Fruit fly (Drosophila melanogaster) whole organism, embryonic: ENCODE measurements around the gene Acp62F.

Experiments used
- Atf3 ChIP-seq: fragments of 200-800 bp; sonication (Bioruptor generic); optimal IDR thresholded peaks from 3 replicates; lab custom pipeline; 2016; ENCODE audit warnings: missing biosample characterization, missing genetic modification characterization
- B-H2 ChIP-seq: fragments of 200-800 bp; sonication (Bioruptor generic); optimal IDR thresholded peaks from 2 replicates; lab custom pipeline; 2018; ENCODE audit warnings: missing biosample characterization, mild to moderate bottlenecking, missing genetic modification characterization
- CG10959 ChIP-seq: fragments of 200-800 bp; sonication (Bioruptor generic); IDR thresholded peaks from 2 replicates; pipeline ENCODE4 v1.3.6; 2022; ENCODE audit warnings: missing biosample characterization, missing genetic modification characterization
- CG11723 ChIP-seq: fragments of 200-800 bp; sonication (Bioruptor generic); optimal IDR thresholded peaks from 2 replicates; lab custom pipeline; 2017; ENCODE audit warnings: missing biosample characterization, mild to moderate bottlenecking, missing genetic modification characterization
- CG12744 ChIP-seq: fragments of 200-800 bp; sonication (Bioruptor generic); optimal IDR thresholded peaks from 2 replicates; lab custom pipeline; 2016; ENCODE audit warnings: missing biosample characterization, missing genetic modification characterization
- CG13894 ChIP-seq: fragments of 200-800 bp; sonication (Bioruptor generic); optimal IDR thresholded peaks from 3 replicates; lab custom pipeline; 2018; ENCODE audit warnings: missing biosample characterization, mild to moderate bottlenecking, missing genetic modification characterization, moderate library complexity
- CG1529 ChIP-seq: fragments of 200-800 bp; sonication (Bioruptor generic); optimal IDR thresholded peaks from 3 replicates; lab custom pipeline; 2018; ENCODE audit warnings: missing biosample characterization, missing genetic modification characterization
- CG15479 ChIP-seq: fragments of 200-800 bp; sonication (Bioruptor generic); optimal IDR thresholded peaks from 3 replicates; lab custom pipeline; 2019; ENCODE audit warnings: missing biosample characterization, mild to moderate bottlenecking, missing genetic modification characterization, moderate library complexity
- CG15601 ChIP-seq: fragments of 200-800 bp; sonication (Bioruptor generic); optimal IDR thresholded peaks from 3 replicates; lab custom pipeline; 2019; ENCODE audit warnings: missing biosample characterization, mild to moderate bottlenecking, missing genetic modification characterization, moderate library complexity
- CG17385 ChIP-seq: fragments of 200-800 bp; sonication (Bioruptor generic); optimal IDR thresholded peaks from 3 replicates; lab custom pipeline; 2018; ENCODE audit warnings: missing biosample characterization, mild to moderate bottlenecking, missing genetic modification characterization
- CG17568 ChIP-seq: fragments of 200-800 bp; sonication (Bioruptor generic); optimal IDR thresholded peaks from 2 replicates; lab custom pipeline; 2018; ENCODE audit warnings: missing biosample characterization, mild to moderate bottlenecking, missing genetic modification characterization, moderate library complexity
- CG17829 ChIP-seq: fragments of 200-800 bp; optimal IDR thresholded peaks from 2 replicates; lab custom pipeline; 2019; ENCODE audit warnings: missing biosample characterization, mild to moderate bottlenecking, missing genetic modification characterization, moderate library complexity
- CG18619 ChIP-seq: fragments of 200-800 bp; sonication (Bioruptor generic); optimal IDR thresholded peaks from 3 replicates; lab custom pipeline; 2017; ENCODE audit warnings: missing biosample characterization, mild to moderate bottlenecking, missing genetic modification characterization
- CG2678 ChIP-seq: fragments of 200-800 bp; sonication (Bioruptor generic); optimal IDR thresholded peaks from 3 replicates; lab custom pipeline; 2019; ENCODE audit warnings: missing biosample characterization, mild to moderate bottlenecking, missing genetic modification characterization, moderate library complexity
- CG32532 ChIP-seq: fragments of 200-800 bp; sonication (Bioruptor generic); IDR thresholded peaks from 2 replicates; pipeline ENCODE4 v1.3.6; 2022; ENCODE audit warnings: missing biosample characterization, missing genetic modification characterization
- CG3407 ChIP-seq: fragments of 200-800 bp; sonication (Bioruptor generic); optimal IDR thresholded peaks from 2 replicates; lab custom pipeline; 2018; ENCODE audit warnings: missing biosample characterization, mild to moderate bottlenecking, missing genetic modification characterization
- CG4360 ChIP-seq: fragments of 200-800 bp; sonication (Bioruptor generic); IDR thresholded peaks from 2 replicates; pipeline ENCODE4 v1.3.6; 2022; ENCODE audit warnings: missing biosample characterization, missing genetic modification characterization
- CG5953 ChIP-seq: fragments of 200-800 bp; sonication (Bioruptor generic); IDR thresholded peaks from 2 replicates; pipeline ENCODE4 v1.3.6; 2022; ENCODE audit warnings: missing biosample characterization, missing genetic modification characterization
- CG6254 ChIP-seq: fragments of 200-800 bp; sonication (Bioruptor generic); optimal IDR thresholded peaks from 3 replicates; lab custom pipeline; 2017; ENCODE audit warnings: mild to moderate bottlenecking, missing biosample characterization, missing genetic modification reagents, missing genetic modification characterization
- CG8944 ChIP-seq: fragments of 200-800 bp; sonication (Bioruptor generic); optimal IDR thresholded peaks from 3 replicates; lab custom pipeline; 2016; ENCODE audit warnings: missing biosample characterization, missing genetic modification characterization
- CG9876 ChIP-seq: fragments of 200-800 bp; sonication (Bioruptor generic); optimal IDR thresholded peaks from 2 replicates; lab custom pipeline; 2016; ENCODE audit warnings: missing biosample characterization, missing genetic modification characterization
- D19A ChIP-seq: fragments of 200-800 bp; optimal IDR thresholded peaks from 3 replicates; lab custom pipeline; 2019; ENCODE audit warnings: missing biosample characterization, mild to moderate bottlenecking, missing genetic modification characterization, moderate library complexity
- D19B ChIP-seq: fragments of 200-800 bp; sonication (Bioruptor generic); optimal IDR thresholded peaks from 2 replicates; lab custom pipeline; 2017; ENCODE audit warnings: missing biosample characterization, mild to moderate bottlenecking, missing genetic modification characterization
- Doc3 ChIP-seq: fragments of 200-800 bp; sonication (Bioruptor generic); IDR thresholded peaks from 3 replicates; pipeline ENCODE4 v1.3.6; 2022; ENCODE audit warnings: missing biosample characterization, missing genetic modification characterization; ENCODE audit not compliant: partially characterized antibody
- E2f2 ChIP-seq: fragments of 200-800 bp; sonication (Bioruptor generic); IDR thresholded peaks from 2 replicates; pipeline ENCODE4 v1.3.6; 2022; ENCODE audit warnings: missing biosample characterization, missing genetic modification characterization
- Ets97D ChIP-seq: fragments of 200-800 bp; sonication (Bioruptor generic); optimal IDR thresholded peaks from 3 replicates; lab custom pipeline; 2016; ENCODE audit warnings: missing biosample characterization, missing genetic modification characterization
- H15 ChIP-seq: fragments of 200-800 bp; sonication (Bioruptor generic); IDR thresholded peaks from 3 replicates; pipeline ENCODE4 v1.3.6; 2022; ENCODE audit warnings: missing biosample characterization, missing genetic modification characterization
- Med ChIP-seq: fragments of 200-800 bp; sonication (Bioruptor generic); peaks from one replicate; lab custom pipeline; 2016; ENCODE audit warnings: missing biosample characterization, missing genetic modification characterization, mild to moderate bottlenecking, inconsistent platforms, moderate library complexity
- Nf-YA ChIP-seq: fragments of 200-800 bp; sonication (Bioruptor generic); IDR thresholded peaks from 2 replicates; pipeline ENCODE4 v1.3.6; 2022; ENCODE audit warnings: missing biosample characterization, missing genetic modification characterization
- Ptx1 ChIP-seq: fragments of 200-800 bp; sonication (Bioruptor generic); IDR thresholded peaks from 2 replicates; pipeline ENCODE4 v1.3.6; 2022; ENCODE audit warnings: missing biosample characterization, missing genetic modification characterization
- Sry-δ ChIP-seq: fragments of 200-800 bp; sonication (Bioruptor generic); optimal IDR thresholded peaks from 2 replicates; lab custom pipeline; 2016; ENCODE audit warnings: missing biosample characterization, missing genetic modification characterization
- ac ChIP-seq: fragments of 200-800 bp; sonication (Bioruptor generic); optimal IDR thresholded peaks from 3 replicates; lab custom pipeline; 2017; ENCODE audit warnings: missing biosample characterization, mild to moderate bottlenecking, missing genetic modification characterization
- amos ChIP-seq: fragments of 200-800 bp; sonication (Bioruptor generic); IDR thresholded peaks from 2 replicates; pipeline ENCODE4 v1.3.6; 2022; ENCODE audit warnings: missing biosample characterization, missing genetic modification characterization; ENCODE audit not compliant: partially characterized antibody
- ash1 ChIP-seq: fragments of 200-800 bp; sonication (Bioruptor generic); optimal IDR thresholded peaks from 2 replicates; lab custom pipeline; 2018; ENCODE audit warnings: missing biosample characterization, mild to moderate bottlenecking, missing genetic modification characterization
- crp ChIP-seq, 2 experiments: fragments of 200-800 bp; sonication (Bioruptor generic); optimal IDR thresholded peaks; 2 replicates in 1 of 2; 3 replicates in 1 of 2; lab custom pipeline; 2017; ENCODE audit warnings: missing biosample characterization in 2 of 2, missing genetic modification characterization in 2 of 2, mild to moderate bottlenecking in 1 of 2, moderate library complexity in 1 of 2
- ham ChIP-seq: fragments of 200-800 bp; sonication (Bioruptor generic); IDR thresholded peaks from 2 replicates; pipeline ENCODE4 v1.3.6; 2022; ENCODE audit warnings: missing biosample characterization, missing genetic modification characterization
- jing ChIP-seq: fragments of 200-800 bp; sonication (Bioruptor generic); optimal IDR thresholded peaks from 2 replicates; lab custom pipeline; 2018; ENCODE audit warnings: missing biosample characterization, mild to moderate bottlenecking, missing genetic modification characterization
- kay ChIP-seq: fragments of 200-800 bp; sonication (Bioruptor generic); optimal IDR thresholded peaks from 2 replicates; lab custom pipeline; 2016; ENCODE audit warnings: missing biosample characterization, missing genetic modification characterization
- ken ChIP-seq: fragments of 200-800 bp; sonication (Bioruptor generic); IDR thresholded peaks from 3 replicates; pipeline ENCODE4 v1.3.6; 2022; ENCODE audit warnings: missing biosample characterization, missing genetic modification characterization
- nerfin-2 ChIP-seq: fragments of 200-800 bp; sonication (Bioruptor generic); IDR thresholded peaks from 2 replicates; pipeline ENCODE4 v1.3.6; 2022; ENCODE audit warnings: missing biosample characterization, missing genetic modification characterization; ENCODE audit not compliant: partially characterized antibody
- p53 ChIP-seq: fragments of 200-800 bp; sonication (Bioruptor generic); optimal IDR thresholded peaks from 2 replicates; lab custom pipeline; 2016; ENCODE audit warnings: missing biosample characterization, missing genetic modification characterization
- sna ChIP-seq: fragments of 200-800 bp; sonication (Bioruptor generic); IDR thresholded peaks from 2 replicates; pipeline ENCODE4 v1.3.6; 2022; ENCODE audit warnings: missing biosample characterization, missing genetic modification characterization; ENCODE audit not compliant: partially characterized antibody
- tap ChIP-seq: fragments of 200-800 bp; optimal IDR thresholded peaks from 3 replicates; lab custom pipeline; 2019; ENCODE audit warnings: missing biosample characterization, mild to moderate bottlenecking, missing genetic modification characterization, moderate library complexity
- tll ChIP-seq, 2 experiments: fragments of 200-800 bp in 1 of 2; fragments of >200 bp in 1 of 2; sonication (Bioruptor generic) in 1 of 2; optimal IDR thresholded peaks; 2 replicates each; lab custom pipeline; 2017 to 2019; ENCODE audit warnings: missing biosample characterization in 2 of 2, missing genetic modification characterization in 2 of 2, mild to moderate bottlenecking in 1 of 2, moderate library complexity in 1 of 2
- trem ChIP-seq: fragments of 200-800 bp; optimal IDR thresholded peaks from 3 replicates; lab custom pipeline; 2019; ENCODE audit warnings: missing biosample characterization, mild to moderate bottlenecking, missing genetic modification characterization, moderate library complexity
- ttk ChIP-seq: fragments of 200-800 bp; sonication (Bioruptor generic); IDR thresholded peaks from 2 replicates; pipeline ENCODE4 v2.1.2; 2022; ENCODE audit warnings: missing biosample characterization, missing genetic modification characterization
- unc-4 ChIP-seq: fragments of 200-800 bp; sonication (Bioruptor generic); IDR thresholded peaks from 2 replicates; pipeline ENCODE4 v1.3.6; 2022; ENCODE audit warnings: missing biosample characterization, missing genetic modification characterization; ENCODE audit not compliant: partially characterized antibody
- vnd ChIP-seq: fragments of 200-800 bp; sonication (Bioruptor generic); IDR thresholded peaks from 3 replicates; pipeline ENCODE4 v1.3.6; 2022; ENCODE audit warnings: missing biosample characterization, missing genetic modification characterization; ENCODE audit not compliant: partially characterized antibody

Acp62F gene

DNA sequence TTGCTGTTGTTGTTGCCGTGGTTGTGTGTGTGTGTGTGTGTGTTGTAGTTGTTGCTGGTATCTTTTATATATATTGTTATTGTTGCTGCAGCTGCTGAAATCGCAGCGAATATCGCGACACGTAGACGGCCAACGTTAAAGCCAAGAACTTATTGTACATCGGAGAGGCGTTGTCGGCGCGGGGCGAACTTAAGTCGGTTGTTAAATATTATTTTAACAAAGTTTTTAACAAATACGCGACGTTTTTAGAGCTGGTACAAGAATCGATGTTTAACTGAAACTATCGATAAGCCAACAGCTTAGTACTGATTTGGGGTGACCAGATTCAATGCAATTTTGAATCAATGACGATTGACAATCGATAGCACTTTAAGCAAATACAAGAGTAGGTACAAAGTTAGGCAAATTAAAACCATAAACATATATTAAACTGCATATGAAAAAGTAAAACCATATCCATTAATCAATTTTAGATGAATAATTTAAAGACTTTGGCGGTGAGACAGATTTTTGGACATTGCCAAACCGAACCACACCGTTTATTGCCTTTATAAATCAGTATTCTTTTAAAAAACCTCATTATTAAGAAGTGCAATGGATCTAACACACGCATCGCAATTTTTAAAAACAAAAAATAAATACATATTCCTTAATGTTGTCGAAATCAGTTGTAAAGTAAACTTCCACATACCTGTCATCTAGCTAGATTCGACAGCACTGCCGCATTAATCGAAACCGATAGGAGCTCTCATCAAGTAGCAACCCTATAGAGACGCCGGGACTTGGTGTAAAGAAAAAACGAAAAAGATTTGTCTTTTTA lies 26.9 kb downstream of the Acp62F start, which contains the start of the genes Mrtf and Non2 (continued):
- TF ChIP-seq CG10959 (GFP tag; lab: Robert Waterston, UW), result no peak
- peak; percentile 71 for TF ChIP-seq CG18619
- no peak for TF ChIP-seq CG15479
- TF ChIP-seq CG8944, result peak; percentile 35
- peak; percentile 3 for TF ChIP-seq CG1529 (GFP tag; lab: Kevin White, UChicago)
- peak; percentile 32 for TF ChIP-seq CG15601 (tag; lab: Kevin White, UChicago)
- TF ChIP-seq Doc3, result peak; percentile 76
- TF ChIP-seq Ets97D (GFP tag; lab: Kevin White, UChicago), result peak; percentile 62
- TF ChIP-seq ttk (GFP tag; lab: Robert Waterston, UW), result peak; percentile 52
- peak; percentile 61; the same call in 1 of the 2 replicates for TF ChIP-seq CG32532 (GFP tag; lab: Robert Waterston, UW)
- TF ChIP-seq CG17568 (GFP tag; lab: Kevin White, UChicago), result no peak
- TF ChIP-seq tll (GFP tag; optimal IDR thresholded peaks at IDR 0.05; lab: Kevin White, UChicago), result no peak
- TF ChIP-seq unc-4 (GFP tag; lab: Robert Waterston, UW), result peak; percentile 72
- TF ChIP-seq kay (GFP tag; lab: Kevin White, UChicago), result peak; percentile 24
- peak; percentile 52; the same call in 1 of the 3 replicates for TF ChIP-seq H15
- TF ChIP-seq sna (GFP tag; lab: Robert Waterston, UW), result peak; percentile 71
- peak; percentile 23 for TF ChIP-seq CG11723 (GFP tag; lab: Kevin White, UChicago)
- peak; percentile 66 for TF ChIP-seq CG2678 (tag; lab: Kevin White, UChicago)
- no peak for TF ChIP-seq ham (GFP tag; lab: Robert Waterston, UW)
- peak; percentile 69; the same call in 2 of the 3 replicates for TF ChIP-seq ken (GFP tag; lab: Robert Waterston, UW)
- TF ChIP-seq amos (GFP tag; lab: Robert Waterston, UW), result peak; percentile 83
- TF ChIP-seq p53 (GFP tag; lab: Kevin White, UChicago), result no peak
- peak; percentile 91 for TF ChIP-seq Sry-δ (GFP tag; lab: Kevin White, UChicago)
- TF ChIP-seq trem (tag; lab: Kevin White, UChicago), result peak; percentile 44
- peak; percentile 95 for TF ChIP-seq CG4360 (GFP tag; lab: Robert Waterston, UW)
- peak; percentile 14 for TF ChIP-seq CG13894
- TF ChIP-seq Ptx1 (GFP tag; lab: Robert Waterston, UW), result peak; percentile 50
- no peak for TF ChIP-seq ac
- peak; percentile 16 for TF ChIP-seq CG12744
- TF ChIP-seq vnd (GFP tag; lab: Robert Waterston, UW), result peak; percentile 82
- peak; percentile 50 for TF ChIP-seq B-H2 (GFP tag; lab: Kevin White, UChicago)
- peak; percentile 69 for TF ChIP-seq nerfin-2 (GFP tag; lab: Robert Waterston, UW)
- peak; percentile 33; the same call in 1 of the 2 replicates for TF ChIP-seq Nf-YA (GFP tag; lab: Robert Waterston, UW)
- TF ChIP-seq CG17829, result peak; percentile 54
- TF ChIP-seq CG9876 (GFP tag; lab: Kevin White, UChicago), result no peak
- peak; percentile 30 for TF ChIP-seq CG3407 (GFP tag; lab: Kevin White, UChicago)
- TF ChIP-seq CG5953 (GFP tag; lab: Robert Waterston, UW), result peak; percentile 23; the same call in 1 of the 2 replicates
- TF ChIP-seq CG17385 (GFP tag; lab: Kevin White, UChicago), result no peak
- peak; percentile 8 for TF ChIP-seq D19B
- no peak for TF ChIP-seq E2f2 (GFP tag; lab: Robert Waterston, UW)
- TF ChIP-seq D19A (tag; lab: Kevin White, UChicago), result peak; percentile 4
- TF ChIP-seq ash1 (GFP tag; lab: Kevin White, UChicago), result no peak
- TF ChIP-seq CG6254 (GFP tag; lab: Kevin White, UChicago), result no peak
- peak in 1 of 2 experiments; percentile 29 for TF ChIP-seq crp (GFP tag; optimal IDR thresholded peaks at IDR 0.05; lab: Kevin White, UChicago)
- TF ChIP-seq jing, result no peak
- no peak for TF ChIP-seq tap (tag; lab: Kevin White, UChicago)
- peak; percentile 59 for TF ChIP-seq Atf3 (GFP tag; lab: Kevin White, UChicago)
- peak; percentile 90 for TF ChIP-seq Med
